Worm (Caenorhabditis elegans): ENCODE measurements around the gene T01B7.13.

T01B7.13 gene

DNA sequence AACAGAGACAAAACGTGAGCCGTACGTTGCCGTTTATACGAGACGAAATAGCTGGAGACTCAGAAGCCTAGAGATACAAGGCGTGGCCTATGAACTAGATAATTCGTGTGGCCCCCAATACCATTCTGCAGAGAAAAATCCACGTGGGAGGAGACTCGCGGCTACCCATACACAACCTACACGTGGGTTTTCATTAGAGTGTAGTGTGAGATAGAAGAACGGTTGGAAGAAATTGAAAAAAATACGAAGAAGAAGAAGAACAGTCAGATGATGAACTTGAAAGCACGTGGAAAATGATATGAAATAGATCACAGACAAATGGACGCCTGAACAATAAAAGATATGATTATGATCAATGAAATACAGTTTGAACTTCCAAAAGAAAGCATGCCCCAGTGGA lies 49.9 kb downstream of the T01B7.13 start:
- no peak for TF ChIP-seq efl-3 (GFP tag; optimal IDR thresholded peaks at IDR 0.05)
- no peak for TF ChIP-seq skn-1 (tag; optimal IDR thresholded peaks at IDR 0.05)
- TF ChIP-seq nhr-90 (tag; optimal IDR thresholded peaks at IDR 0.05; ENCODE audit: poor library complexity), result peak; percentile 13
- peak; percentile 42 for TF ChIP-seq blmp-1 (tag; optimal IDR thresholded peaks at IDR 0.05)
- no peak for TF ChIP-seq aha-1 (tag; optimal IDR thresholded peaks at IDR 0.05)
- TF ChIP-seq vab-15 (tag; optimal IDR thresholded peaks at IDR 0.05), result no peak
- TF ChIP-seq nhr-11 (tag; optimal IDR thresholded peaks at IDR 0.05), result no peak
- no peak for TF ChIP-seq unc-62 (GFP tag; optimal IDR thresholded peaks at IDR 0.05)
- TF ChIP-seq nhr-85 (tag), result peak; percentile 90
- TF ChIP-seq zip-4 (GFP tag; optimal IDR thresholded peaks at IDR 0.05), result no peak
- TF ChIP-seq fkh-8 (tag; optimal IDR thresholded peaks at IDR 0.05), result no peak
- TF ChIP-seq lin-14 (GFP tag; optimal IDR thresholded peaks at IDR 0.05), result peak; percentile 56
- TF ChIP-seq nhr-20 (tag; optimal IDR thresholded peaks at IDR 0.05), result peak; percentile 90
- TF ChIP-seq rnt-1 (tag; optimal IDR thresholded peaks at IDR 0.05), result no peak
- peak; percentile 31 for TF ChIP-seq tbx-2 (tag; optimal IDR thresholded peaks at IDR 0.05)
- TF ChIP-seq nhr-71 (tag; optimal IDR thresholded peaks at IDR 0.05), result peak; percentile 46
- TF ChIP-seq unc-86 (tag; optimal IDR thresholded peaks at IDR 0.05), result no peak
- no peak for TF ChIP-seq irx-1 (tag; optimal IDR thresholded peaks at IDR 0.05)
- TF ChIP-seq snu-23 (GFP tag; optimal IDR thresholded peaks at IDR 0.05), result peak; percentile 29
- TF ChIP-seq lin-35 (GFP tag; optimal IDR thresholded peaks at IDR 0.05), result peak in 1 of 2 experiments; percentile 25
- TF ChIP-seq elt-3 (tag; optimal IDR thresholded peaks at IDR 0.05), result peak in 2 of 6 experiments; percentile 57 to 60
- TF ChIP-seq mdl-1 (tag; optimal IDR thresholded peaks at IDR 0.05), result peak in 1 of 2 experiments; percentile 76
- TF ChIP-seq sptf-1 (tag; optimal IDR thresholded peaks at IDR 0.05), result no peak
- TF ChIP-seq egl-27 (tag; optimal IDR thresholded peaks at IDR 0.05), result no peak
- TF ChIP-seq fos-1 (tag; optimal IDR thresholded peaks at IDR 0.05), result no peak
- TF ChIP-seq lsy-2 (tag; optimal IDR thresholded peaks at IDR 0.05), result no peak
- no peak for TF ChIP-seq efl-1 (optimal IDR thresholded peaks at IDR 0.05)
- TF ChIP-seq efl-1 (GFP tag; optimal IDR thresholded peaks at IDR 0.05 in 1 of 2), result no peak

Data from whole organism, L1 larva.